Worm (Caenorhabditis elegans) whole organism, young adult: ENCODE data around the gene srbc-20.

Experiments used
- dpff-1 ChIP-seq: sonication (generic microtip); optimal IDR thresholded peaks from 2 replicates; lab custom pipeline; 2017; ENCODE audit warnings: mild to moderate bottlenecking, missing genetic modification characterization, missing compliant biosample characterization
- dpl-1 ChIP-seq: fragments of 150-350 bp; optimal IDR thresholded peaks from 2 replicates; lab custom pipeline; 2014; ENCODE audit warnings: missing biosample characterization, missing genetic modification reagents, missing genetic modification characterization
- fkh-3 ChIP-seq: sonication (generic microtip); optimal IDR thresholded peaks from 2 replicates; lab custom pipeline; 2016; ENCODE audit warnings: mild to moderate bottlenecking, missing genetic modification characterization, missing compliant biosample characterization
- lin-26 ChIP-seq: fragments of 200-800 bp; sonication (Bioruptor generic); IDR thresholded peaks from 2 replicates; pipeline ENCODE4 v1.3.6; 2022; ENCODE audit warnings: missing genetic modification reagents, missing genetic modification characterization, missing compliant biosample characterization
- lsy-27 ChIP-seq: sonication (generic microtip); optimal IDR thresholded peaks from 2 replicates; lab custom pipeline; 2017; ENCODE audit warnings: missing genetic modification characterization, mild to moderate bottlenecking, missing compliant biosample characterization, antibody characterized with exemption, missing genotype, borderline replicate concordance; ENCODE audit not compliant: insufficient read depth
- madf-8 ChIP-seq: fragments of 200-800 bp; sonication (Bioruptor generic); conservative IDR thresholded peaks from 2 replicates; pipeline ENCODE4 v1.3.6; 2022; ENCODE audit warnings: missing genetic modification reagents, missing genetic modification characterization, missing compliant biosample characterization
- nfyb-1 ChIP-seq: fragments of 200-800 bp; sonication (Bioruptor generic); IDR thresholded peaks from 2 replicates; pipeline ENCODE4 v1.3.6; 2022; ENCODE audit warnings: missing genetic modification reagents, missing genetic modification characterization, missing compliant biosample characterization
- rcor-1 ChIP-seq: fragments of 200-800 bp; sonication (Bioruptor generic); IDR thresholded peaks from 2 replicates; pipeline ENCODE4 v1.3.6; 2022; ENCODE audit warnings: missing genetic modification reagents, missing genetic modification characterization, missing compliant biosample characterization
- snpc-4 ChIP-seq, 5 experiments: fragments of 150-350 bp in 1 of 5; sonication (generic microtip) in 4 of 5; optimal IDR thresholded peaks; 2 replicates each; lab custom pipeline; 2014 to 2018; ENCODE audit warnings: missing genetic modification characterization in 5 of 5, missing biosample characterization in 3 of 5, antibody characterized with exemption in 2 of 5, mild to moderate bottlenecking in 2 of 5, missing compliant biosample characterization in 2 of 5, missing genotype in 2 of 5, moderate library complexity in 2 of 5, missing genetic modification reagents in 1 of 5
- unc-130 ChIP-seq: sonication (generic microtip); optimal IDR thresholded peaks from 2 replicates; lab custom pipeline; 2016; ENCODE audit warnings: missing genetic modification reagents, missing genetic modification characterization, missing compliant biosample characterization
- unc-62 ChIP-seq: fragments of 150-350 bp; optimal IDR thresholded peaks from 2 replicates; lab custom pipeline; 2014; ENCODE audit warnings: missing biosample characterization, missing genetic modification reagents, missing genetic modification characterization
- ztf-22 ChIP-seq: fragments of 200-800 bp; sonication (Bioruptor generic); optimal IDR thresholded peaks from 2 replicates; lab custom pipeline; 2018; ENCODE audit warnings: mild to moderate bottlenecking, missing genetic modification characterization, moderate library complexity, missing compliant biosample characterization
- ztf-25 ChIP-seq: fragments of 200-800 bp; sonication (Bioruptor generic); IDR thresholded peaks from 2 replicates; pipeline ENCODE4 v1.3.6; 2022; ENCODE audit warnings: missing genetic modification reagents, missing genetic modification characterization, missing compliant biosample characterization

DNA sequence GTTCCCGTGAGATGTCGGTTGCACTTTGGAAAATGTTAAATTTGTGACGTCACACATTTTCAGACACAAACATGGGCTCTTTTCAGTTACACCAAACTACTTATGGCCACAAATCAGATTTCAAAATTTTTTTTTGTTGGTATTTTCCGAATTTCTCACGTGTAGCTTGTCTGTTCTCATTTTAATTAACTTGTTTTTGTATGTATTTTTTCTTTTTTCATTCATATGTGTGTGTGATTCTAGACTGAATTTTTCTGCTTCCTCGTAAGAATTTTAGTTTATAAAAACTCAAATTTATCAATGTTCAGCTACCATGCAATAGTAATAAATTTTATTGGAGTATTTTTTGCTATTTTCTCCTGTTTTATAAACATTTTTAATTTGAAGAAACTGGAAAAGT lies 9.9 kb downstream of the srbc-20 start, which contains the start of gene srbc-22:
- no peak for TF ChIP-seq madf-8 (GFP tag; lab: Robert Waterston, UW)
- TF ChIP-seq fkh-3 (tag; lab: Kevin White, UChicago), result no peak
- no peak for TF ChIP-seq nfyb-1 (GFP tag; lab: Robert Waterston, UW)
- no peak for TF ChIP-seq lsy-27 (tag; lab: Kevin White, UChicago)
- TF ChIP-seq unc-62, result no peak
- TF ChIP-seq lin-26, result no peak
- no peak for TF ChIP-seq ztf-22 (GFP tag; lab: Kevin White, UChicago)
- no peak for TF ChIP-seq dpl-1
- no peak for TF ChIP-seq rcor-1
- TF ChIP-seq unc-130 (GFP tag; lab: Kevin White, UChicago), result no peak
- TF ChIP-seq ztf-25 (GFP tag; lab: Robert Waterston, UW), result no peak
- TF ChIP-seq dpff-1, result no peak
- no peak for TF ChIP-seq snpc-4 (GFP tag; optimal IDR thresholded peaks at IDR 0.05; lab: Kevin White, UChicago)
- TF ChIP-seq snpc-4 (tag; optimal IDR thresholded peaks at IDR 0.05; lab: Kevin White, UChicago), result no peak
